Worm (Caenorhabditis elegans) whole organism, L1 larva: ENCODE results near the gene Y51H7C.41.

ENCODE experiments used
- C16A3.4 ChIP-seq: fragments of 150-350 bp; optimal IDR thresholded peaks from 2 replicates; lab custom pipeline; 2014; ENCODE audit warnings: missing biosample characterization, missing genetic modification characterization
- Y116A8C.19 ChIP-seq: sonication (generic microtip); optimal IDR thresholded peaks from 2 replicates; lab custom pipeline; 2016; ENCODE audit warnings: missing compliant biosample characterization, missing genetic modification characterization, borderline replicate concordance
- alr-1 ChIP-seq: fragments of 200-800 bp; sonication (Bioruptor generic); optimal IDR thresholded peaks from 2 replicates; lab custom pipeline; 2018; ENCODE audit warnings: borderline replicate concordance, mild to moderate bottlenecking, missing genetic modification characterization, missing compliant biosample characterization
- aly-2 ChIP-seq: fragments of 150-350 bp; optimal IDR thresholded peaks from 2 replicates; lab custom pipeline; 2014; ENCODE audit warnings: missing biosample characterization, missing genetic modification characterization
- ceh-82 ChIP-seq, 3 experiments: fragments of 150-350 bp in 1 of 3; sonication (generic microtip) in 2 of 3; optimal IDR thresholded peaks; 2 replicates each; lab custom pipeline; 2014 to 2017; ENCODE audit warnings: missing biosample characterization in 3 of 3, missing genetic modification characterization in 3 of 3
- ceh-88 ChIP-seq: fragments of 200-800 bp; sonication (Bioruptor generic); IDR thresholded peaks from 2 replicates; pipeline ENCODE4 v1.3.6; 2022; ENCODE audit warnings: missing genetic modification characterization, missing compliant biosample characterization
- ces-1 ChIP-seq: fragments of 150-350 bp; optimal IDR thresholded peaks from 2 replicates; lab custom pipeline; 2014; ENCODE audit warnings: missing biosample characterization, missing genetic modification reagents, missing genetic modification characterization
- efl-1 ChIP-seq, 4 experiments: fragments of 150-350 bp; optimal IDR thresholded peaks in 3 of 4; peaks in 1 of 4; 1 replicate in 1 of 4; 2 replicates in 3 of 4; lab custom pipeline; 2014; ENCODE audit warnings: missing biosample characterization in 2 of 4, missing genetic modification characterization in 2 of 4, missing genetic modification reagents in 2 of 4
- efl-3 ChIP-seq: fragments of 200-800 bp; sonication (Bioruptor generic); optimal IDR thresholded peaks from 2 replicates; lab custom pipeline; 2018; ENCODE audit warnings: mild to moderate bottlenecking, missing genetic modification characterization, missing compliant biosample characterization
- egl-13 ChIP-seq: sonication (generic microtip); optimal IDR thresholded peaks from 2 replicates; lab custom pipeline; 2016; ENCODE audit warnings: missing genotype, missing genetic modification reagents, missing genetic modification characterization, missing compliant biosample characterization
- egl-27 ChIP-seq, 2 experiments: fragments of 150-350 bp in 1 of 2; sonication (generic microtip); optimal IDR thresholded peaks; 3 replicates each; lab custom pipeline; 2017 to 2018; ENCODE audit warnings: missing biosample characterization in 2 of 2, missing genetic modification characterization in 2 of 2, missing genetic modification reagents in 2 of 2
- elt-2 ChIP-seq: sonication (generic microtip); optimal IDR thresholded peaks from 2 replicates; lab custom pipeline; 2016; ENCODE audit warnings: missing genetic modification characterization, mild to moderate bottlenecking, inconsistent platforms, missing compliant biosample characterization, missing genetic modification reagents
- elt-3 ChIP-seq, 6 experiments: fragments of 150-350 bp in 1 of 6; sonication (generic microtip); optimal IDR thresholded peaks; 2 replicates each; lab custom pipeline; 2017 to 2018; ENCODE audit warnings: missing biosample characterization in 6 of 6, missing genetic modification characterization in 6 of 6, inconsistent platforms in 1 of 6
- ets-5 ChIP-seq: fragments of 200-800 bp; sonication (Bioruptor generic); IDR thresholded peaks from 2 replicates; pipeline ENCODE4 v1.3.6; 2022; ENCODE audit warnings: missing genetic modification characterization, missing compliant biosample characterization
- grh-1 ChIP-seq: fragments of 200-800 bp; sonication (Bioruptor generic); IDR thresholded peaks from 2 replicates; pipeline ENCODE4 v1.3.6; 2022; ENCODE audit warnings: missing genetic modification reagents, missing genetic modification characterization, missing compliant biosample characterization
- hlh-17 ChIP-seq: fragments of 200-800 bp; sonication (Bioruptor generic); optimal IDR thresholded peaks from 2 replicates; lab custom pipeline; 2018; ENCODE audit warnings: missing genetic modification characterization, mild to moderate bottlenecking, missing compliant biosample characterization, moderate library complexity, borderline replicate concordance
- hlh-4 ChIP-seq: sonication (generic microtip); optimal IDR thresholded peaks from 2 replicates; lab custom pipeline; 2016; ENCODE audit warnings: mild to moderate bottlenecking, missing genetic modification characterization, missing compliant biosample characterization
- hpl-2 ChIP-seq: fragments of 150-350 bp; optimal IDR thresholded peaks from 2 replicates; lab custom pipeline; 2014; ENCODE audit warnings: missing biosample characterization, missing genetic modification reagents, missing genetic modification characterization
- irx-1 ChIP-seq: sonication (generic microtip); optimal IDR thresholded peaks from 2 replicates; lab custom pipeline; 2016; ENCODE audit warnings: missing genetic modification characterization, missing compliant biosample characterization
- jun-1 ChIP-seq: fragments of 150-350 bp; optimal IDR thresholded peaks from 2 replicates; lab custom pipeline; 2014; ENCODE audit warnings: missing biosample characterization, missing genetic modification reagents, missing genetic modification characterization
- lin-13 ChIP-seq: fragments of 150-350 bp; optimal IDR thresholded peaks from 2 replicates; lab custom pipeline; 2014; ENCODE audit warnings: missing biosample characterization, missing genetic modification reagents, missing genetic modification characterization
- lin-14 ChIP-seq: fragments of 200-800 bp; sonication (Bioruptor generic); optimal IDR thresholded peaks from 2 replicates; lab custom pipeline; 2018; ENCODE audit warnings: mild to moderate bottlenecking, missing genetic modification characterization, moderate library complexity, missing compliant biosample characterization
- lsy-2 ChIP-seq, 2 experiments: fragments of 150-350 bp; optimal IDR thresholded peaks; 2 replicates each; lab custom pipeline; 2014; ENCODE audit warnings: missing biosample characterization in 2 of 2, missing genetic modification characterization in 2 of 2
- nhr-11 ChIP-seq: fragments of 150-350 bp; optimal IDR thresholded peaks from 2 replicates; lab custom pipeline; 2014; ENCODE audit warnings: missing biosample characterization, missing genetic modification characterization
- nhr-76 ChIP-seq: sonication (generic microtip); optimal IDR thresholded peaks from 2 replicates; lab custom pipeline; 2017; ENCODE audit warnings: missing biosample characterization, missing genetic modification characterization
- nhr-77 ChIP-seq: fragments of 150-350 bp; optimal IDR thresholded peaks from 2 replicates; lab custom pipeline; 2014; ENCODE audit warnings: missing biosample characterization, missing genetic modification characterization
- nhr-84 ChIP-seq: sonication (generic microtip); optimal IDR thresholded peaks from 2 replicates; lab custom pipeline; 2017; ENCODE audit warnings: missing biosample characterization, missing genetic modification characterization
- nhr-85 ChIP-seq: sonication (generic microtip); peaks from one replicate; lab custom pipeline; 2016; ENCODE audit warnings: missing genetic modification characterization, inconsistent platforms, missing compliant biosample characterization
- pag-3 ChIP-seq: sonication (generic microtip); optimal IDR thresholded peaks from 2 replicates; lab custom pipeline; 2017; ENCODE audit warnings: missing genetic modification characterization, mild to moderate bottlenecking, missing compliant biosample characterization, antibody characterized with exemption, borderline replicate concordance; ENCODE audit not compliant: insufficient read depth
- skn-1 ChIP-seq: fragments of 150-350 bp; optimal IDR thresholded peaks from 2 replicates; lab custom pipeline; 2014; ENCODE audit warnings: missing biosample characterization, missing genetic modification characterization
- sox-4 ChIP-seq: sonication (generic microtip); optimal IDR thresholded peaks from 2 replicates; lab custom pipeline; 2016; ENCODE audit warnings: missing genetic modification characterization, missing compliant biosample characterization
- sup-37 ChIP-seq: fragments of 200-800 bp; sonication (Bioruptor generic); optimal IDR thresholded peaks from 2 replicates; lab custom pipeline; 2018; ENCODE audit warnings: mild to moderate bottlenecking, missing genetic modification characterization, missing compliant biosample characterization
- swsn-7 ChIP-seq: sonication (generic microtip); optimal IDR thresholded peaks from 2 replicates; lab custom pipeline; 2016; ENCODE audit warnings: missing genetic modification characterization, missing compliant biosample characterization
- tbx-2 ChIP-seq: sonication (generic microtip); optimal IDR thresholded peaks from 2 replicates; lab custom pipeline; 2016; ENCODE audit warnings: missing genetic modification characterization, missing compliant biosample characterization
- unc-130 ChIP-seq: fragments of 150-350 bp; optimal IDR thresholded peaks from 2 replicates; lab custom pipeline; 2017; ENCODE audit warnings: missing biosample characterization, missing genetic modification characterization, inconsistent platforms
- unc-30 ChIP-seq: sonication (generic microtip); optimal IDR thresholded peaks from 2 replicates; lab custom pipeline; 2017; ENCODE audit warnings: missing biosample characterization, missing genetic modification characterization
- unc-62 ChIP-seq: fragments of 150-350 bp; optimal IDR thresholded peaks from 2 replicates; lab custom pipeline; 2014; ENCODE audit warnings: missing biosample characterization, missing genetic modification reagents, missing genetic modification characterization
- vab-15 ChIP-seq: sonication (generic microtip); optimal IDR thresholded peaks from 2 replicates; lab custom pipeline; 2017; ENCODE audit warnings: missing genotype, mild to moderate bottlenecking, missing genetic modification characterization, missing compliant biosample characterization
- zag-1 ChIP-seq: fragments of 150-350 bp; optimal IDR thresholded peaks from 2 replicates; lab custom pipeline; 2014; ENCODE audit warnings: missing biosample characterization, missing genetic modification characterization
- ztf-11 ChIP-seq, 2 experiments: sonication (generic microtip); optimal IDR thresholded peaks; 2 replicates each; lab custom pipeline; 2016 to 2017; ENCODE audit warnings: missing genetic modification characterization in 2 of 2, missing biosample characterization in 1 of 2, missing compliant biosample characterization in 1 of 2
- ztf-4 ChIP-seq: fragments of 150-350 bp; optimal IDR thresholded peaks from 2 replicates; lab custom pipeline; 2014; ENCODE audit warnings: missing biosample characterization, missing genetic modification characterization

Y51H7C.41 gene

DNA sequence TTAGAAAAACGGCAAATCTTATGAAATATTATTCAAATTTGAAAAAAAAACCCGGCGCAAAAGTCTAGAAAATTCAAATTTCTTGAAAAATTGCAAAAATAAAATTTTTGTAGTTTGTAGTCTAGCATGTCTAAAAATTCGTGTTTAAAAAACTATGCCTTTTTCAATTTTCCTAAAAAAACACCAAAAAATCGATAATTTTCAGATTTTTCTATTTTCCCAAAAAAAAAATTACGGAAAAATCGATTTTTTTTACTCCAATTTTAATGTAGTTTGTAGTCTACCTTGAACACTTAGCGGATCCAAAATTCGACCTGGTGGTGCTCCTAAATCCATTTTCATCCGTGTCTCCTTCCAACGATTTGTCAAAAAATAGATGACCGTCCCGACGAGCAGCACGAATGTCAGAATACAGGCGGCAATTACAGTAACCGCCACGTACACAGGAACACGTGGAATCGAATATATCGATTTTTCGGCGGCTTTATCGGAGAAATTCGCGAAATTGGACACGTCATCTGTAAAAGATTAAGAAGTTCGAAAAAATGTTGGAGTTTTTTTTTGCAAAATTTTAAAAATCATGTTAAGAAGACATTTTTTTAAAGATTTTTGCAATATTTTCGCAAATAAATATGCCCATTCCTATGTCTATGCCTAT is 17.8 kb downstream of the Y51H7C.41 start:
- TF ChIP-seq sox-4 (tag; lab: Kevin White, UChicago): no peak
- no peak for TF ChIP-seq ceh-82 (tag; optimal IDR thresholded peaks at IDR 0.05; lab: Kevin White, UChicago)
- no peak for TF ChIP-seq tbx-2 (tag; lab: Kevin White, UChicago)
- no peak for TF ChIP-seq hlh-4 (tag; lab: Kevin White, UChicago)
- TF ChIP-seq irx-1 (tag; lab: Kevin White, UChicago): no peak
- no peak for TF ChIP-seq swsn-7 (tag; lab: Kevin White, UChicago)
- TF ChIP-seq lin-13: no peak
- no peak for TF ChIP-seq zag-1
- TF ChIP-seq ztf-4: no peak
- TF ChIP-seq unc-62 (GFP tag; lab: Kevin White, UChicago): no peak
- no peak for TF ChIP-seq aly-2 (tag; lab: Kevin White, UChicago)
- TF ChIP-seq nhr-77 (tag; lab: Kevin White, UChicago): no peak
- no peak for TF ChIP-seq alr-1 (tag; lab: Kevin White, UChicago)
- no peak for TF ChIP-seq nhr-76
- TF ChIP-seq, all 84 proteins: peak for 0

DNA sequence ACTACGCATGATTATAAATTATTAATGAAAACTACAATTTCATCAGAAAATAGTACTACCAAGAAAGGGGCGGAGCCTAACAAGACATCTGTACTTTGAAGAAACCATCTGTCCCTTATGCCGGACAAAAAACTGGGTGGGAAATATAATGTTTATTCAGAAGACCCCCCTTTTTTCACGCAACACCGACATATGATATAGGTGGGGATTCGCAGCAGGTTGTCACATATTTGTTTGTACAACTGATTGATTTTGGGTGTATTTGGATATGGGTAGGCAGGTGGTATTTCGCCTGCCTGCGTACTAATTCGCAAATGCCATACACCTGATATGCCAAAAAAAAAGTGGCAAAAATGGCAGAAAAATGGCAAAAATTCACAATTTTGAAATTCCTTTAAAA is 20.5 kb downstream of the Y51H7C.41 start, which contains the start of gene Y51H7C.10:
TSS of gene Y51H7C.10 (minus strand) at position 101 of the 400 bp plus-strand sequence.
- TF ChIP-seq Y116A8C.19 (tag; lab: Kevin White, UChicago) (no peak), tbx-2 (tag; lab: Kevin White, UChicago) (no peak), hlh-17 (GFP tag; lab: Kevin White, UChicago) (no peak), efl-1 (optimal IDR thresholded peaks at IDR 0.05; lab: Kevin White, UChicago) (no peak), efl-1 (GFP tag; optimal IDR thresholded peaks at IDR 0.05 in 1 of 2; lab: Kevin White, UChicago) (peak in 1 of 2 experiments; percentile 33)
- TF ChIP-seq, all 84 proteins: peak for 1

DNA sequence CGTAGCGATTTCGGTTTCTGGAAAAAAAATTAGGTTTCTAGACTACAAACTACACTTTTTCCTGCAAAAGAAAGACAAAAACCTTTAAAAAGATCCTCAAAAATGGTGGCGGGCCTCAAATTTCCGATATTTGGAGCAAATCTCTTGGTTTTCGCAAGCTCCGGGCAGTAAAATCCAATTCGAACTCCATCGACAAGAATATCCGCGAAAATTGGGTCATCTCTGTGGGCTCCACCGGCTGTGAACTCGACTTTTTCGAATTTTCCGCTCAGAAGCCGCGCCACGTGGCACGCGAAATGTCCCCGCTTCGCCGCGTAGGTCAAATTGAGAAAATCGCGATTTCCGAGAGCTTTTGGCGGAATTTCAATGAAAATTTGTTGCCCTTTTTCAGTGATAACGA is 33.6 kb downstream of the Y51H7C.41 start:
- no peak for TF ChIP-seq grh-1 (GFP tag; lab: Robert Waterston, UW)
- no peak for TF ChIP-seq hpl-2 (GFP tag; lab: Kevin White, UChicago)
- TF ChIP-seq ces-1 (GFP tag; lab: Kevin White, UChicago): no peak
- TF ChIP-seq elt-3 (tag; optimal IDR thresholded peaks at IDR 0.05; lab: Kevin White, UChicago): no peak
- TF ChIP-seq hlh-4 (tag; lab: Kevin White, UChicago): no peak
- no peak for TF ChIP-seq elt-2 (tag; lab: Kevin White, UChicago)
- no peak for TF ChIP-seq nhr-84 (tag; lab: Kevin White, UChicago)
- no peak for TF ChIP-seq lin-14 (GFP tag; lab: Kevin White, UChicago)
- no peak for TF ChIP-seq egl-13
- TF ChIP-seq hlh-17 (GFP tag; lab: Kevin White, UChicago): no peak
- TF ChIP-seq efl-3 (GFP tag; lab: Kevin White, UChicago): no peak
- no peak for TF ChIP-seq ets-5 (GFP tag; lab: Robert Waterston, UW)

DNA sequence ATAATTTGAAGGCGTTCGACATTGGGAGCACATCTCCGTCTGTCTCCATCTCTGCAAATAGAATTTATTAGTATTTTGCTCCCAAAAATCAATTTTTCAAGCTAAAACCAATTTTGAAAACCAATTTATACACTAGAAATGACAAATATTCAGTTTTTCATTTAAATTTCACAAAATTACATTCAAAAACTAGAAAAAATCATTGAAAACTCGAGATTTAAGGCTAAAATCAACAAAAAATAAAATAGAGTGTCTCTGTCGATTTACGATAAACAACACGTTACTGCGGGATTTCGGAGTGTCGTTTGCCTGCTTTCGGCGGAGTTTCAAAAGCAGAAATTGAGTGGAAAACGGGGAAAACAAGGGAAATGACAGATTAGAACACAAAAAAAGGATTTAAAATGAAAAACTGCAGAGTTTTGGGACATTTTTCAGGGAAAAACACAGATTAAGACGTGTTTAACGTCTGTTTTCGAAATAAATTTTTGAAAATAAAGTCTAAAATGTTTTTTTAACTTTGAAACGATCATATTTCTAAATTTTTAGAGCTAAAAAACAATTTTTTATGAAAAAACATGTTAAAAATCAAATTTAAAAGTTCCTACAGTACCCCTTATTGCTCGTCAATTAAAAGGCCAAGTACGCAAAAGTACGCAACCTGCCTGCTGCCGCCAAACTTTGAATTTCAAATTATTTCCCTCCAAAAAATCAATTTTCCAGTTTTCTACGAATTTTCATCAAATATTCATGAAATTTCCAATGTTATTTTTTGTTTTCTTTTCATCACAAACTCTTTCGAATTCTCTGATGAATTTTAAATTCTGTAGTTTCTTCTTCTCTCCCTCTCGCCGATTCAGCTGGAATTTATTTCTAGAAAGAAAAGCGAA is 34.6 kb downstream of the Y51H7C.41 start, which contains the start of gene nol-6:
TSS of gene nol-6 (minus strand) at position 51 of the 887 bp plus-strand sequence.
- TF ChIP-seq alr-1 (tag; lab: Kevin White, UChicago) (no peak), skn-1 (tag; lab: Kevin White, UChicago) (peak; percentile 62), vab-15 (tag; lab: Kevin White, UChicago) (no peak), pag-3 (tag; lab: Kevin White, UChicago) (no peak), efl-1 (optimal IDR thresholded peaks at IDR 0.05; lab: Kevin White, UChicago) (peak; percentile 92 to 93), efl-1 (GFP tag; optimal IDR thresholded peaks at IDR 0.05 in 1 of 2; lab: Kevin White, UChicago) (peak; percentile 92 to 99), tbx-2 (tag; lab: Kevin White, UChicago) (peak; percentile 41), unc-130 (tag; lab: Kevin White, UChicago) (peak; percentile 19), Y116A8C.19 (tag; lab: Kevin White, UChicago) (no peak), elt-2 (tag; lab: Kevin White, UChicago) (no peak), jun-1 (no peak), nhr-85 (tag; lab: Kevin White, UChicago) (peak; percentile 56), nhr-11 (tag; lab: Kevin White, UChicago) (no peak), lsy-2 (tag; optimal IDR thresholded peaks at IDR 0.05; lab: Kevin White, UChicago) (peak; percentile 61 to 67), ceh-88 (no peak), sup-37 (GFP tag; lab: Kevin White, UChicago) (no peak), elt-3 (tag; optimal IDR thresholded peaks at IDR 0.05; lab: Kevin White, UChicago) (peak in 1 of 6 experiments; percentile 13), egl-27 (tag; optimal IDR thresholded peaks at IDR 0.05; lab: Kevin White, UChicago) (no peak), unc-30 (tag; lab: Kevin White, UChicago) (no peak), C16A3.4 (no peak), sox-4 (tag; lab: Kevin White, UChicago) (no peak), ets-5 (GFP tag; lab: Robert Waterston, UW) (no peak), ztf-11 (tag; optimal IDR thresholded peaks at IDR 0.05; lab: Kevin White, UChicago) (no peak), hpl-2 (GFP tag; lab: Kevin White, UChicago) (no peak)
